Worm (Caenorhabditis elegans): ENCODE results near the gene apb-1.
"Not testable (repeated sequence)": the region's sequence is repeated elsewhere in the genome, so short reads cannot be mapped to it uniquely, and the experiment has no call there.

Gene apb-1

ce11 chrIII:2607717-2608116 lies 10.9 kb upstream of the apb-1 start, which contains the start of gene Y71H2B.5:
Gene Y71H2B.5, plus strand, starts transcription at chrIII:2608017.
- not testable (repeated sequence) for TF ChIP-seq ztf-23 (GFP tag; IDR thresholded peaks at IDR 0.05); med-1 (GFP tag; optimal IDR thresholded peaks at IDR 0.05; ENCODE audit: insufficient read depth); ztf-29 (GFP tag; IDR thresholded peaks at IDR 0.05)

DNA sequence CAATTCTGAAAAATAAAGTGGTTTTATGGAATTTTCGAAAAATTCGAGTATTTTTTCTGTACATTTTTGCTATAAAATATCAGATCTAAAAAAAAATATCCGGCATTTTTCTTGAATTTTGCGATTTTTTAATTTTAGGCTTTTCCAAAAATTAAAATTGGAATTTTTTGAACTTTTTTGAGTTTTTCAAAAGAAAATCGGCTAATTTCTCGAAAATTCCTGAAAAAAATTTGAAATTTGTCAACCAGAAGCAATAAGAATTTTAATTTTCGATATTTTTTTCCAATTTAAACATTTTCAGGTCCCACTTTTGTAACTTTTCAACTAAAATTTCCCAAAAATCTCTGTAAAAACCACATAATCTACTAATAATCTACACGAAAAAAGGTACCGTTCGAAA lies 6.8 kb upstream of the apb-1 start, which contains the start of gene Y71H2B.11:
Y71H2B.11 (plus strand) TSS at position 301 of the 400 bp plus-strand sequence.
- TF ChIP-seq ztf-23 (GFP tag; IDR thresholded peaks at IDR 0.05): no peak
- no peak for TF ChIP-seq ztf-29 (GFP tag; IDR thresholded peaks at IDR 0.05)

- TF ChIP-seq T22C8.4 (GFP tag; IDR thresholded peaks at IDR 0.05) (no peak), ztf-23 (GFP tag; IDR thresholded peaks at IDR 0.05) (no peak), tab-1 (GFP tag; IDR thresholded peaks at IDR 0.05) (no peak), ztf-29 (GFP tag; IDR thresholded peaks at IDR 0.05) (no peak), flt-1 (GFP tag; IDR thresholded peaks at IDR 0.05) (no peak), klf-2 (GFP tag; conservative IDR thresholded peaks at IDR 0.05) (no peak), cog-1 (tag; optimal IDR thresholded peaks at IDR 0.05) (no peak), ref-1 (GFP tag; conservative IDR thresholded peaks at IDR 0.05) (no peak)
Observed at ce11 chrIII:2598491-2599065, 1.7 kb upstream of the apb-1 start.

- no peak for TF ChIP-seq ref-1 (GFP tag; conservative IDR thresholded peaks at IDR 0.05)
Observed at ce11 chrIII:2597753-2598152, 919 bp upstream of the apb-1 start, which contains the start of gene mdt-19. Gene mdt-19, plus strand, starts transcription at chrIII:2598053.

- no peak for TF ChIP-seq cog-1 (tag; optimal IDR thresholded peaks at IDR 0.05)
- TF ChIP-seq klf-2 (GFP tag; conservative IDR thresholded peaks at IDR 0.05): no peak
- TF ChIP-seq tab-1 (GFP tag; IDR thresholded peaks at IDR 0.05): no peak
- TF ChIP-seq ztf-23 (GFP tag; IDR thresholded peaks at IDR 0.05): no peak
- TF ChIP-seq ztf-29 (GFP tag; IDR thresholded peaks at IDR 0.05): no peak
- TF ChIP-seq T22C8.4 (GFP tag; IDR thresholded peaks at IDR 0.05): no peak
- TF ChIP-seq med-1 (GFP tag; optimal IDR thresholded peaks at IDR 0.05; ENCODE audit: insufficient read depth): no peak
- TF ChIP-seq ref-1 (GFP tag; conservative IDR thresholded peaks at IDR 0.05): no peak
- no peak for TF ChIP-seq flt-1 (GFP tag; IDR thresholded peaks at IDR 0.05)
Observed at ce11 chrIII:2586193-2586592, 10.6 kb downstream of the apb-1 start, which contains the start of gene gpa-17. Gene gpa-17, plus strand, starts transcription at chrIII:2586555.

- TF ChIP-seq ztf-29 (GFP tag; IDR thresholded peaks at IDR 0.05): 0 out of 2 replicates have a peak, but pooled peaks have one; percentile 34
Observed at ce11 chrIII:2583302-2583701, 13.5 kb downstream of the apb-1 start.

- TF ChIP-seq flt-1 (GFP tag; IDR thresholded peaks at IDR 0.05) (no peak), ref-1 (GFP tag; conservative IDR thresholded peaks at IDR 0.05) (no peak), ztf-23 (GFP tag; IDR thresholded peaks at IDR 0.05) (no peak), klf-2 (GFP tag; conservative IDR thresholded peaks at IDR 0.05) (no peak), T22C8.4 (GFP tag; IDR thresholded peaks at IDR 0.05) (no peak)
Observed at ce11 chrIII:2578993-2579392, 17.8 kb downstream of the apb-1 start, which contains the start of gene Y71H2B.8. Gene Y71H2B.8, plus strand, starts transcription at chrIII:2579293.

DNA sequence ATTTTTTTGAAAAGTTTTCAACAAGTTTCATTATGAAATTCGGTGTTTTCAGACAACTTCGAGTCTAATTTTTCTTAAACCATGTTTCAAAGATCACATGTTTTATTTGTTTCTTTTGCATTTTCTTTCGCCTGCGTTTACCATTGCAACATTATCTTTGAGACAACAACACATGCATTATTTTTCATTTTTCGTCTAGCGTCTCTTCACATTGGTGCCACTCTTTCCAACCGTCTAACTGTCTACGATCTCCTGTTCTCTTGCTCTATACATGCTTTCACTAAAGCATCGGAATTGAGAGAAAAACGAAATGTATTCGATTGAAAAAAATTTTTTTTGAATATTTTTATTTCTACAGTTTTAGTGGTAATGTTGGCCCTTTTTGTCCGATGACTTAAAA lies 18.3 kb downstream of the apb-1 start:
- no peak for TF ChIP-seq med-1 (GFP tag; optimal IDR thresholded peaks at IDR 0.05; ENCODE audit: insufficient read depth)
- TF ChIP-seq ref-1 (GFP tag; conservative IDR thresholded peaks at IDR 0.05): no peak
- TF ChIP-seq T22C8.4 (GFP tag; IDR thresholded peaks at IDR 0.05): no peak
- no peak for TF ChIP-seq tab-1 (GFP tag; IDR thresholded peaks at IDR 0.05)
- peak; percentile 40 for TF ChIP-seq cog-1 (tag; optimal IDR thresholded peaks at IDR 0.05)

DNA sequence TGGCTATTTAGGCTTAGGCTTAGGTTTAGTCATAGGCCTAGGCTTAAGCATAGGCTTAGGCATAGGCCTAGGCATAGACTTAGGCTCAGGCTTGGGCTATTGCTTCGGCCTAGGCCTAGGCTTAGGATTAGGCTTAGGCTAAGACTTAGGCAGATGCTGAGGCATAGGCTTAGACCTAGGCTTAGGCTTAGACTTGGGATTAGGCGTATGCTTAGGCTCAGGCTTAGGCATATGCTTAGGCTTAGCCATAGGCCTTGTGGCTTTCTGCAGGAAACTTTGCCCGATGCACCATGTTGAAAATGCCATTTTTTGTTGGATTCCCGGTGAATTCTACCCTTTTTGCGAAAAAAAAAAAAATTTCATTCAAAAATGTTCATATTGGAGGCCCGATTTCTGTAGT lies 18.9 kb downstream of the apb-1 start:
- no peak for TF ChIP-seq ztf-29 (GFP tag; IDR thresholded peaks at IDR 0.05)
- TF ChIP-seq klf-2 (GFP tag; conservative IDR thresholded peaks at IDR 0.05): no peak
- TF ChIP-seq cog-1 (tag; optimal IDR thresholded peaks at IDR 0.05): no peak
- no peak for TF ChIP-seq flt-1 (GFP tag; IDR thresholded peaks at IDR 0.05)
- TF ChIP-seq T22C8.4 (GFP tag; IDR thresholded peaks at IDR 0.05): no peak
- TF ChIP-seq tab-1 (GFP tag; IDR thresholded peaks at IDR 0.05): no peak

- TF ChIP-seq cog-1 (tag; optimal IDR thresholded peaks at IDR 0.05) (peak; percentile 34), ztf-23 (GFP tag; IDR thresholded peaks at IDR 0.05) (0 out of 2 replicates have a peak, but pooled peaks have one; percentile 58), T22C8.4 (GFP tag; IDR thresholded peaks at IDR 0.05) (peak; percentile 78), tab-1 (GFP tag; IDR thresholded peaks at IDR 0.05) (peak; percentile 63; the same call in 1 of the 2 replicates), klf-2 (GFP tag; conservative IDR thresholded peaks at IDR 0.05) (no peak), ref-1 (GFP tag; conservative IDR thresholded peaks at IDR 0.05) (no peak), ztf-29 (GFP tag; IDR thresholded peaks at IDR 0.05) (no peak), med-1 (GFP tag; optimal IDR thresholded peaks at IDR 0.05; ENCODE audit: insufficient read depth) (no peak), flt-1 (GFP tag; IDR thresholded peaks at IDR 0.05) (peak; percentile 52; the same call in 1 of the 2 replicates)
Observed at ce11 chrIII:2576360-2577259, 20.2 kb downstream of the apb-1 start.

All from whole organism, midembryonic.